Worm (Caenorhabditis elegans): ENCODE results near the gene wdr-54.
A peak's percentile ranks its signal among the peaks of the same experiment; 100 is the strongest.

The wdr-54 gene

DNA sequence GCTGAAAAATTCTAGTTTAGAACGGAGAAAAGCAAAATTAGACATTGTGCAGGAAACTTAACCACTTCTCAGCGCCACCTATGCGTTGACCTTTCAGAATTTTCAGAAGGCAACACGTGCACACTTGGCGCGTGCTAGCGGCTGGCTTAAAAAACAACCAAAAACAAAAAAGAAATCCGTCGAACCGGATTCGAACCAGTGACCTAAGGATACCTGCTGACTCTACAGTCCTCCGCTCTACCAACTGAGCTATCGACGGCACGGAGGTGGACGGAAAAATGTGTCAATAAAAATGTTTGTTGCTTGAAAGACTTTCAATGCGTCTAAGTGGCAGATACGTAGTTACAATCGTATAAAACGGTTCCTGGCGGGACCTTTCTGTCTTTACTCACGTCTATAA is 36.5 kb downstream of the wdr-54 start (continued):
- TF ChIP-seq daf-19 (GFP tag; conservative IDR thresholded peaks at IDR 0.05), result no peak
- TF ChIP-seq hlh-11 (tag; optimal IDR thresholded peaks at IDR 0.05), result peak; percentile 5
- TF ChIP-seq T26A8.4 (GFP tag; IDR thresholded peaks at IDR 0.05), result no peak
- TF ChIP-seq skn-1 (tag; optimal IDR thresholded peaks at IDR 0.05), result no peak
- no peak for TF ChIP-seq nhr-28 (tag; optimal IDR thresholded peaks at IDR 0.05)
- TF ChIP-seq daf-16 (GFP tag; optimal IDR thresholded peaks at IDR 0.05), result no peak
- TF ChIP-seq daf-16 (tag; optimal IDR thresholded peaks at IDR 0.05), result no peak
- no peak for TF ChIP-seq egl-27 (tag; optimal IDR thresholded peaks at IDR 0.05)
- TF ChIP-seq snpc-4 (tag; optimal IDR thresholded peaks at IDR 0.05), result no peak
- TF ChIP-seq daf-8 (GFP tag; IDR thresholded peaks at IDR 0.05), result no peak
- TF ChIP-seq ceh-20 (GFP tag; IDR thresholded peaks at IDR 0.05), result no peak
- TF ChIP-seq zip-2 (tag; optimal IDR thresholded peaks at IDR 0.05), result no peak
- TF ChIP-seq cey-2 (tag; optimal IDR thresholded peaks at IDR 0.05; ENCODE audit: borderline replicate concordance, insufficient read depth), result no peak
- TF ChIP-seq nhr-11 (tag; optimal IDR thresholded peaks at IDR 0.05), result no peak
- TF ChIP-seq pha-4 (GFP tag; IDR thresholded peaks at IDR 0.05), result no peak
- no peak for TF ChIP-seq pha-4 (tag; optimal IDR thresholded peaks at IDR 0.05)
- no peak for TF ChIP-seq mep-1 (tag; optimal IDR thresholded peaks at IDR 0.05)
- TF ChIP-seq hmg-1.1 (GFP tag; IDR thresholded peaks at IDR 0.05), result no peak
- TF ChIP-seq lir-3 (tag; optimal IDR thresholded peaks at IDR 0.05), result no peak
- TF ChIP-seq mes-2 (tag; optimal IDR thresholded peaks at IDR 0.05; ENCODE audit: poor library complexity, severe bottlenecking), result no peak
- TF ChIP-seq Y5F2A.4 (GFP tag; optimal IDR thresholded peaks at IDR 0.05), result no peak
- no peak for TF ChIP-seq dpl-1 (GFP tag; optimal IDR thresholded peaks at IDR 0.05)

DNA sequence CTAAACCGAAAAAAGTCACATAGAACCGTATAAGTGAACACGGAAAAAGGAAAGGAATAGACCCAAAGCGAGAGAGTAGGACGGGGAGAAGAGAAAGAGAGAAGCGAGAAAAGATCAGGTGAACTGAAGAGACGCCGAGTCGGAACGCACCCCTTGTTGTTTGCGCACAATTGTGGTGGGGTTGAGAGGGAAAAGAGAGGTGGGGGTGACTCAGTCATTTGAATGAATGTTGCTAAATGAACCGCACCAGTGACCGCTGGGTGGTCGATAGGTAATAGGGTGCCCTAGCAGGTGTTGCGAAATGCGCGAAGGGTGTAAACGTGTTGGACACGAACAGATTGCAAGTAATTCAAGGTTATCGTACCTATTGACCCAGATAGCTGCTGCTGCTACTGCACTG is 42.3 kb downstream of the wdr-54 start, which contains the start of gene lgl-1:
TSS of gene lgl-1 (minus strand) at position 70 of the 400 bp plus-strand sequence.
- TF ChIP-seq vab-7 (GFP tag; IDR thresholded peaks at IDR 0.05), result no peak
- peak; percentile 37; the same call in 1 of the 2 replicates for TF ChIP-seq set-16 (GFP tag; IDR thresholded peaks at IDR 0.05)
- peak; percentile 58 for TF ChIP-seq aha-1 (tag)
- peak; percentile 52 for TF ChIP-seq nhr-28 (tag; optimal IDR thresholded peaks at IDR 0.05)
- no peak for TF ChIP-seq pha-4 (GFP tag; IDR thresholded peaks at IDR 0.05)
- peak; percentile 23 for TF ChIP-seq pha-4 (tag; optimal IDR thresholded peaks at IDR 0.05)
- TF ChIP-seq hlh-11 (tag; optimal IDR thresholded peaks at IDR 0.05), result peak; percentile 39
- TF ChIP-seq lin-1 (GFP tag; IDR thresholded peaks at IDR 0.05), result no peak
- TF ChIP-seq T26A8.4 (GFP tag; IDR thresholded peaks at IDR 0.05), result 0 out of 2 replicates have a peak, but pooled peaks have one; percentile 31
- TF ChIP-seq rbr-2 (tag; optimal IDR thresholded peaks at IDR 0.05), result peak; percentile 24
- no peak for TF ChIP-seq fkh-10 (GFP tag; optimal IDR thresholded peaks at IDR 0.05)
- TF ChIP-seq nhr-6 (tag; optimal IDR thresholded peaks at IDR 0.05), result peak; percentile 68
- no peak for TF ChIP-seq unc-39 (tag; optimal IDR thresholded peaks at IDR 0.05)
- TF ChIP-seq arid-1 (GFP tag; conservative IDR thresholded peaks at IDR 0.05), result no peak
- no peak for TF ChIP-seq daf-16 (GFP tag; optimal IDR thresholded peaks at IDR 0.05)
- TF ChIP-seq daf-16 (tag; optimal IDR thresholded peaks at IDR 0.05), result peak; percentile 75
- peak; percentile 33 for TF ChIP-seq dve-1 (tag; optimal IDR thresholded peaks at IDR 0.05; ENCODE audit: insufficient read depth)
- no peak for TF ChIP-seq cey-2 (tag; optimal IDR thresholded peaks at IDR 0.05; ENCODE audit: borderline replicate concordance, insufficient read depth)
- no peak for TF ChIP-seq mdl-1 (tag; optimal IDR thresholded peaks at IDR 0.05)
- TF ChIP-seq hlh-30 (tag; optimal IDR thresholded peaks at IDR 0.05; ENCODE audit: insufficient read depth), result peak; percentile 47
- TF ChIP-seq Y105C5A.15 (GFP tag; IDR thresholded peaks at IDR 0.05), result no peak
- TF ChIP-seq mxl-3 (GFP tag; optimal IDR thresholded peaks at IDR 0.05), result peak; percentile 45
- TF ChIP-seq mes-2 (tag; optimal IDR thresholded peaks at IDR 0.05; ENCODE audit: poor library complexity, severe bottlenecking), result peak; percentile 54
- TF ChIP-seq hmg-1.1 (GFP tag; IDR thresholded peaks at IDR 0.05), result peak; percentile 72
- peak; percentile 58; the same call in 1 of the 2 replicates for TF ChIP-seq egl-43 (GFP tag; IDR thresholded peaks at IDR 0.05)
- peak; percentile 45 for TF ChIP-seq mep-1 (tag; optimal IDR thresholded peaks at IDR 0.05)
